Fruit fly (Drosophila melanogaster): ENCODE data around the gene CG34292.

CG34292 gene

dm6 chr3R:27111784-27112602 lies 50.0 kb downstream of the CG34292 start, which contains the start of the genes gb and CG5815 (continued):
- TF ChIP-seq CG8632 (GFP tag; optimal IDR thresholded peaks at IDR 0.05) (peak; percentile 82), cyc (GFP tag; optimal IDR thresholded peaks at IDR 0.05) (peak; percentile 88), Blimp-1 (GFP tag; optimal IDR thresholded peaks at IDR 0.05) (peak; percentile 59), CG10669 (GFP tag; optimal IDR thresholded peaks at IDR 0.05) (no peak), svp (GFP tag) (peak; percentile 97), CG9139 (GFP tag; optimal IDR thresholded peaks at IDR 0.05) (no peak), CG4318 (GFP tag; optimal IDR thresholded peaks at IDR 0.05) (peak; percentile 83), Eip78C (GFP tag) (peak; percentile 96), Ets21C (GFP tag; optimal IDR thresholded peaks at IDR 0.05) (peak; percentile 82), CG3032 (tag; optimal IDR thresholded peaks at IDR 0.05) (peak; percentile 86), Eip93F (GFP tag; optimal IDR thresholded peaks at IDR 0.05) (peak; percentile 92), CG31627 (GFP tag; optimal IDR thresholded peaks at IDR 0.05) (peak; percentile 87), lz (GFP tag; optimal IDR thresholded peaks at IDR 0.05) (peak; percentile 92)
